Worm (Caenorhabditis elegans): ENCODE data around the gene C03H5.4.

DNA sequence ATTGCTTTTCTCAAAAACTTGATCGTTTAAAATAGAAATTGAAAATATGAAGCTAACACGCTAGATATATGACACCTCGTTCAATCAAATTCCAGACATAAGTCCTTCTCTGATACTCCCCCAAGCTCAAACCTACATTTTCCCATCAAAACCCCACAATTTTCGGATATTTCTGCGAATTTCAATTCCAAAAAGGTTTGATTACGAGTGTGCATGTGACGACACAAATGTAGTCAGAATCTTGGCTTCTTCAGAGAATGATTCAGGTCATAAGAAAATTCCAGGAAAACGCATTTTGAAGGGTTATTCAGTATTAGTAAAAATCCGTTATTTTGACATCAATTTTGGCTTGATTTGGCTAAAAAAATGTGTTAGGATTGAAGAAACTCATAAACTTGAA is 40.2 kb upstream of the C03H5.4 start:
- TF ChIP-seq klf-2 (GFP tag; conservative IDR thresholded peaks at IDR 0.05), result no peak
- no peak for TF ChIP-seq ztf-29 (GFP tag; IDR thresholded peaks at IDR 0.05)
- no peak for TF ChIP-seq med-1 (GFP tag; optimal IDR thresholded peaks at IDR 0.05; ENCODE audit: insufficient read depth)
- no peak for TF ChIP-seq T22C8.4 (GFP tag; IDR thresholded peaks at IDR 0.05)
- no peak for TF ChIP-seq ref-1 (GFP tag; conservative IDR thresholded peaks at IDR 0.05)

Measured in whole organism, midembryonic.